Fruit fly (Drosophila melanogaster) whole organism, embryonic: ENCODE results near the gene CG6470.
A peak's percentile ranks its signal among the peaks of the same experiment; 100 is the strongest.

Experiments
- Aef1 ChIP-seq: fragments of 200-800 bp; sonication (Bioruptor generic); IDR thresholded peaks from 3 replicates; pipeline ENCODE4 v1.3.6; 2022; ENCODE audit warnings: missing biosample characterization, missing genetic modification characterization
- Atf-2 ChIP-seq: fragments of 200-800 bp; sonication (Bioruptor generic); optimal IDR thresholded peaks from 2 replicates; lab custom pipeline; 2016; ENCODE audit warnings: missing biosample characterization, missing genetic modification characterization
- Bgb ChIP-seq: fragments of 200-800 bp; sonication (Bioruptor generic); IDR thresholded peaks from 2 replicates; pipeline ENCODE4 v1.3.6; 2022; ENCODE audit warnings: missing biosample characterization, missing genetic modification characterization; ENCODE audit not compliant: partially characterized antibody
- CG10147 ChIP-seq: fragments of 200-800 bp; sonication (Bioruptor generic); optimal IDR thresholded peaks from 2 replicates; lab custom pipeline; 2019; ENCODE audit warnings: missing biosample characterization, mild to moderate bottlenecking, missing genetic modification characterization, moderate library complexity
- CG10431 ChIP-seq: fragments of 200-800 bp; sonication (Bioruptor generic); optimal IDR thresholded peaks from 3 replicates; lab custom pipeline; 2018; ENCODE audit warnings: missing biosample characterization, mild to moderate bottlenecking, missing genetic modification characterization
- CG10959 ChIP-seq: fragments of 200-800 bp; sonication (Bioruptor generic); IDR thresholded peaks from 2 replicates; pipeline ENCODE4 v1.3.6; 2022; ENCODE audit warnings: missing biosample characterization, missing genetic modification characterization
- CG12744 ChIP-seq: fragments of 200-800 bp; sonication (Bioruptor generic); optimal IDR thresholded peaks from 2 replicates; lab custom pipeline; 2016; ENCODE audit warnings: missing biosample characterization, missing genetic modification characterization
- CG13775 ChIP-seq: fragments of 200-800 bp; sonication (Bioruptor generic); optimal IDR thresholded peaks from 3 replicates; lab custom pipeline; 2017; ENCODE audit warnings: missing biosample characterization, mild to moderate bottlenecking, missing genetic modification characterization
- CG14965 ChIP-seq: fragments of 200-800 bp; sonication (Bioruptor generic); optimal IDR thresholded peaks from 2 replicates; lab custom pipeline; 2016; ENCODE audit warnings: missing biosample characterization, missing genetic modification characterization, borderline replicate concordance
- CG16815 ChIP-seq: fragments of 200-800 bp; sonication (Bioruptor generic); optimal IDR thresholded peaks from 3 replicates; lab custom pipeline; 2017; ENCODE audit warnings: missing biosample characterization, mild to moderate bottlenecking, missing genetic modification characterization
- CG3407 ChIP-seq: fragments of 200-800 bp; sonication (Bioruptor generic); optimal IDR thresholded peaks from 2 replicates; lab custom pipeline; 2018; ENCODE audit warnings: missing biosample characterization, mild to moderate bottlenecking, missing genetic modification characterization
- CG4282 ChIP-seq: fragments of 200-800 bp; sonication (Bioruptor generic); optimal IDR thresholded peaks from 2 replicates; lab custom pipeline; 2016; ENCODE audit warnings: missing biosample characterization, missing genetic modification characterization
- CG4707 ChIP-seq: fragments of 200-800 bp; sonication (Bioruptor generic); optimal IDR thresholded peaks from 2 replicates; lab custom pipeline; 2018; ENCODE audit warnings: missing biosample characterization, mild to moderate bottlenecking, missing genetic modification characterization, moderate library complexity
- CG7357 ChIP-seq: fragments of 200-800 bp; sonication (Bioruptor generic); IDR thresholded peaks from 3 replicates; pipeline ENCODE4 v1.3.6; 2022; ENCODE audit warnings: missing biosample characterization, missing genetic modification characterization
- CG7372 ChIP-seq: fragments of 200-800 bp; sonication (Bioruptor generic); IDR thresholded peaks from 2 replicates; pipeline ENCODE4 v1.3.6; 2022; ENCODE audit warnings: missing biosample characterization, missing genetic modification characterization
- CG7745 ChIP-seq: fragments of 200-800 bp; sonication (Bioruptor generic); optimal IDR thresholded peaks from 2 replicates; lab custom pipeline; 2018; ENCODE audit warnings: missing biosample characterization, mild to moderate bottlenecking, missing genetic modification characterization, moderate library complexity
- CG8281 ChIP-seq: fragments of 200-800 bp; sonication (Bioruptor generic); optimal IDR thresholded peaks from 2 replicates; lab custom pipeline; 2018; ENCODE audit warnings: missing biosample characterization, mild to moderate bottlenecking, missing genetic modification characterization, moderate library complexity
- CG9876 ChIP-seq: fragments of 200-800 bp; sonication (Bioruptor generic); optimal IDR thresholded peaks from 2 replicates; lab custom pipeline; 2016; ENCODE audit warnings: missing biosample characterization, missing genetic modification characterization
- D ChIP-seq, 2 experiments: fragments of 200-800 bp in 1 of 2; fragments of >200 bp in 1 of 2; sonication (Bioruptor generic) in 1 of 2; optimal IDR thresholded peaks; 2 replicates in 1 of 2; 3 replicates in 1 of 2; lab custom pipeline; 2017; ENCODE audit warnings: mild to moderate bottlenecking in 1 of 2, missing biosample characterization in 1 of 2, missing genetic modification characterization in 1 of 2, missing genetic modification reagents in 1 of 2
- Dfd ChIP-seq, 2 experiments: fragments of >200 bp; optimal IDR thresholded peaks; 2 replicates each; lab custom pipeline; 2017; ENCODE audit warnings: missing biosample characterization in 2 of 2, missing genetic modification characterization in 2 of 2
- Doc2 ChIP-seq: fragments of 200-800 bp; sonication (Bioruptor generic); IDR thresholded peaks from 2 replicates; pipeline ENCODE4 v1.3.6; 2022; ENCODE audit warnings: missing biosample characterization, missing genetic modification characterization
- ERR ChIP-seq: fragments of 200-800 bp; sonication (Bioruptor generic); optimal IDR thresholded peaks from 2 replicates; lab custom pipeline; 2016; ENCODE audit warnings: missing biosample characterization, missing genetic modification characterization
- Hand ChIP-seq: fragments of 200-800 bp; sonication (Bioruptor generic); optimal IDR thresholded peaks from 2 replicates; lab custom pipeline; 2017; ENCODE audit warnings: mild to moderate bottlenecking, missing biosample characterization, missing genetic modification reagents, missing genetic modification characterization
- NfI ChIP-seq: fragments of 200-800 bp; sonication (Bioruptor generic); optimal IDR thresholded peaks from 3 replicates; lab custom pipeline; 2018; ENCODE audit warnings: missing biosample characterization, mild to moderate bottlenecking, missing genetic modification characterization, moderate library complexity
- Stat92E ChIP-seq, 3 experiments: fragments of >200 bp in 2 of 3; fragments of 200-800 bp in 1 of 3; sonication (Bioruptor generic) in 1 of 3; optimal IDR thresholded peaks; 2 replicates each; lab custom pipeline; 2017 to 2019; ENCODE audit warnings: missing biosample characterization in 3 of 3, missing genetic modification characterization in 3 of 3, mild to moderate bottlenecking in 1 of 3, moderate library complexity in 1 of 3
- ara ChIP-seq: fragments of 200-800 bp; sonication (Bioruptor generic); IDR thresholded peaks from 2 replicates; pipeline ENCODE4 v1.3.6; 2022; ENCODE audit warnings: missing biosample characterization, missing genetic modification characterization
- ato ChIP-seq: fragments of 200-800 bp; sonication (Bioruptor generic); IDR thresholded peaks from 2 replicates; pipeline ENCODE4 v1.3.6; 2022; ENCODE audit warnings: missing biosample characterization, missing genetic modification characterization; ENCODE audit not compliant: partially characterized antibody
- bsh ChIP-seq, 2 experiments: fragments of 200-800 bp; sonication (Bioruptor generic); optimal IDR thresholded peaks; 2 replicates each; lab custom pipeline; 2017 to 2018; ENCODE audit warnings: mild to moderate bottlenecking in 2 of 2, missing biosample characterization in 2 of 2, missing genetic modification characterization in 2 of 2, moderate library complexity in 1 of 2
- chif ChIP-seq, 2 experiments: fragments of 200-800 bp; sonication (Bioruptor generic); optimal IDR thresholded peaks; 3 replicates each; lab custom pipeline; 2016; ENCODE audit warnings: missing biosample characterization in 2 of 2, missing genetic modification characterization in 2 of 2
- crol ChIP-seq: fragments of 200-800 bp; sonication (Bioruptor generic); IDR thresholded peaks from 2 replicates; pipeline ENCODE4 v1.3.6; 2022; ENCODE audit warnings: missing biosample characterization, missing genetic modification characterization
- crp ChIP-seq, 2 experiments: fragments of 200-800 bp; sonication (Bioruptor generic); optimal IDR thresholded peaks; 2 replicates in 1 of 2; 3 replicates in 1 of 2; lab custom pipeline; 2017; ENCODE audit warnings: missing biosample characterization in 2 of 2, missing genetic modification characterization in 2 of 2, mild to moderate bottlenecking in 1 of 2, moderate library complexity in 1 of 2
- dpn ChIP-seq, 2 experiments: fragments of 200-800 bp; sonication (Bioruptor generic); optimal IDR thresholded peaks; 3 replicates each; lab custom pipeline; 2016; ENCODE audit warnings: missing biosample characterization in 2 of 2, missing genetic modification characterization in 2 of 2
- eyg ChIP-seq: fragments of 200-800 bp; sonication (Bioruptor generic); optimal IDR thresholded peaks from 3 replicates; lab custom pipeline; 2016; ENCODE audit warnings: missing biosample characterization, missing genetic modification characterization
- gce ChIP-seq: fragments of 200-800 bp; sonication (Bioruptor generic); IDR thresholded peaks from 3 replicates; pipeline ENCODE4 v1.3.6; 2022; ENCODE audit warnings: missing biosample characterization, missing genetic modification characterization
- gfzf ChIP-seq: fragments of 200-800 bp; sonication (Bioruptor generic); optimal IDR thresholded peaks from 2 replicates; lab custom pipeline; 2016; ENCODE audit warnings: missing biosample characterization, mild to moderate bottlenecking, missing genetic modification characterization, moderate library complexity
- ken ChIP-seq: fragments of 200-800 bp; sonication (Bioruptor generic); IDR thresholded peaks from 3 replicates; pipeline ENCODE4 v1.3.6; 2022; ENCODE audit warnings: missing biosample characterization, missing genetic modification characterization
- klu ChIP-seq: fragments of 200-800 bp; sonication (Bioruptor generic); IDR thresholded peaks from 2 replicates; pipeline ENCODE4 v1.3.6; 2022; ENCODE audit warnings: missing biosample characterization, missing genetic modification characterization
- lilli ChIP-seq: fragments of 200-800 bp; sonication (Bioruptor generic); optimal IDR thresholded peaks from 3 replicates; lab custom pipeline; 2016; ENCODE audit warnings: missing biosample characterization, missing genetic modification characterization
- lmd ChIP-seq: fragments of 200-800 bp; sonication (Bioruptor generic); IDR thresholded peaks from 2 replicates; pipeline ENCODE4 v1.3.6; 2022; ENCODE audit warnings: missing biosample characterization, missing genetic modification characterization
- luna ChIP-seq: fragments of 200-800 bp; sonication (Bioruptor generic); optimal IDR thresholded peaks from 2 replicates; lab custom pipeline; 2016; ENCODE audit warnings: missing biosample characterization, missing genetic modification characterization
- mld ChIP-seq: fragments of 200-800 bp; sonication (Bioruptor generic); IDR thresholded peaks from 3 replicates; pipeline ENCODE4 v1.3.6; 2022; ENCODE audit warnings: missing biosample characterization, missing genetic modification characterization; ENCODE audit not compliant: partially characterized antibody
- pita ChIP-seq: fragments of 200-800 bp; sonication (Bioruptor generic); optimal IDR thresholded peaks from 2 replicates; lab custom pipeline; 2017; ENCODE audit warnings: missing biosample characterization, mild to moderate bottlenecking, missing genetic modification characterization
- sim ChIP-seq: fragments of 200-800 bp; sonication (Bioruptor generic); IDR thresholded peaks from 2 replicates; pipeline ENCODE4 v1.3.6; 2022; ENCODE audit warnings: missing biosample characterization, missing genetic modification characterization
- sisA ChIP-seq: fragments of 200-800 bp; sonication (Bioruptor generic); IDR thresholded peaks from 2 replicates; pipeline ENCODE4 v1.3.6; 2022; ENCODE audit warnings: missing biosample characterization, missing genetic modification characterization
- slou ChIP-seq: fragments of 200-800 bp; sonication (Bioruptor generic); optimal IDR thresholded peaks from 3 replicates; lab custom pipeline; 2016; ENCODE audit warnings: missing biosample characterization, missing genetic modification characterization
- tgo ChIP-seq: fragments of 200-800 bp; sonication (Bioruptor generic); IDR thresholded peaks from 3 replicates; pipeline ENCODE4 v1.3.6; 2022; ENCODE audit warnings: missing biosample characterization, missing genetic modification characterization
- toy ChIP-seq: fragments of 200-800 bp; sonication (Bioruptor generic); IDR thresholded peaks from 2 replicates; pipeline ENCODE4 v1.3.6; 2022; ENCODE audit warnings: missing biosample characterization, missing genetic modification characterization
- wor ChIP-seq: fragments of 200-800 bp; sonication (Bioruptor generic); IDR thresholded peaks from 2 replicates; pipeline ENCODE4 v1.3.6; 2022; ENCODE audit warnings: missing biosample characterization, missing genetic modification characterization
- zfh2 ChIP-seq: fragments of 200-800 bp; sonication (Bioruptor generic); optimal IDR thresholded peaks from 2 replicates; lab custom pipeline; 2016; ENCODE audit warnings: missing biosample characterization, missing genetic modification characterization

The CG6470 gene

DNA sequence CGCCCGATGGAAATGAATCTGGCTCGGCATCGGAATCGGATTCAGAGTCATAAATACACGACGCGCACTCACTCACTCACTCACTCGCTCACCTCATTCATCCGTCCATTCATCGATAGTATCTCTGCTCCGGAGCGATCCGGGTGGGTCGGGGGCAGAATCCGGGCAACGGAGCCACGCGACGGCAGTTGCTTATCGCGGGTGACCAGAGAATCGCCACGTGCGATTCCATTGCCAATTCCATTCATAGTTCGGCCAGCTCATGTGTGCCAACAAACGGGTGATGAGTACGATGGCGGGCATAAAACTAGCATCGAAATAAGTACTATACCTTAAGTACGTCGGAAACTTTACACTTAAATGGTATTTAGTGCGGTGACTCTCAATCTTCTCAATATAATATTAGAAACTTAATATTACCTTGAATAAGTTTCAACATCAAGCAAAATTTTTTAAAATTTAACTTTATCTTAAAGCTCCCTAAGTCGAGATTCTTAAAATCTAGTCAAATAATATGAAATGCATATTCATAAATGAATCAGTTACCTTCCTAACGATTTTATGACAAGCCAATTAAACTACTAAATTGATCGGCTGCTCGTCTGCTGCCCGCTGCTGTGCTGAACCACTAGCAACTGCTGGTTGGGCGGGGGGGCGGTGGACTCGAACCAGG is 10.1 kb upstream of the CG6470 start (continued):
- peak in 1 of 2 experiments; percentile 9 for TF ChIP-seq chif (GFP tag; optimal IDR thresholded peaks at IDR 0.05; lab: Kevin White, UChicago)
- no peak for TF ChIP-seq slou
- no peak for TF ChIP-seq toy (GFP tag; lab: Robert Waterston, UW)
- TF ChIP-seq CG16815 (GFP tag; lab: Kevin White, UChicago): peak; percentile 18
- no peak for TF ChIP-seq ara (GFP tag; lab: Robert Waterston, UW)
- TF ChIP-seq klu (GFP tag; lab: Robert Waterston, UW): no peak
- peak; percentile 34; the same call in 1 of the 2 replicates for TF ChIP-seq lmd (GFP tag; lab: Robert Waterston, UW)
- no peak for TF ChIP-seq CG10431 (GFP tag; lab: Kevin White, UChicago)
- TF ChIP-seq CG9876 (GFP tag; lab: Kevin White, UChicago): no peak
- TF ChIP-seq CG13775: peak; percentile 59
- no peak for TF ChIP-seq sim (GFP tag; lab: Robert Waterston, UW)
- no peak for TF ChIP-seq NfI (GFP tag; lab: Kevin White, UChicago)
- no peak for TF ChIP-seq Atf-2
- TF ChIP-seq Doc2 (GFP tag; lab: Robert Waterston, UW): no peak
- no peak for TF ChIP-seq gfzf (GFP tag; lab: Kevin White, UChicago)
- TF ChIP-seq Hand (GFP tag; lab: Kevin White, UChicago): no peak
- TF ChIP-seq gce (GFP tag; lab: Robert Waterston, UW): no peak
- no peak for TF ChIP-seq ato
- TF ChIP-seq CG7372 (GFP tag; lab: Robert Waterston, UW): no peak
- no peak for TF ChIP-seq Aef1 (GFP tag; lab: Robert Waterston, UW)
- TF ChIP-seq wor (GFP tag; lab: Robert Waterston, UW): no peak
- TF ChIP-seq CG10959 (GFP tag; lab: Robert Waterston, UW): no peak
- TF ChIP-seq Dfd (GFP tag; optimal IDR thresholded peaks at IDR 0.05; lab: Kevin White, UChicago): no peak
- no peak for TF ChIP-seq D (optimal IDR thresholded peaks at IDR 0.05; lab: Kevin White, UChicago)
- TF ChIP-seq D (GFP tag; optimal IDR thresholded peaks at IDR 0.05; lab: Kevin White, UChicago): peak; percentile 64
- TF ChIP-seq pita (GFP tag; lab: Kevin White, UChicago): no peak
- no peak; the same call in 2 of the 3 replicates for TF ChIP-seq tgo (GFP tag; lab: Robert Waterston, UW)
- TF ChIP-seq CG14965 (GFP tag; lab: Kevin White, UChicago): no peak
- no peak for TF ChIP-seq Bgb (GFP tag; lab: Robert Waterston, UW)
- TF ChIP-seq dpn (GFP tag; optimal IDR thresholded peaks at IDR 0.05; lab: Kevin White, UChicago): no peak
- TF ChIP-seq lilli: no peak
- TF ChIP-seq CG8281 (tag; lab: Kevin White, UChicago): no peak
- TF ChIP-seq crol: 0 out of 2 replicates have a peak, but pooled peaks have one; percentile 10
- no peak for TF ChIP-seq mld (GFP tag; lab: Robert Waterston, UW)
- peak in 1 of 2 experiments; percentile 53 for TF ChIP-seq bsh (GFP tag; optimal IDR thresholded peaks at IDR 0.05; lab: Kevin White, UChicago)
- TF ChIP-seq Stat92E (GFP tag; optimal IDR thresholded peaks at IDR 0.05; lab: Kevin White, UChicago): no peak
- peak; percentile 21; the same call in 1 of the 2 replicates for TF ChIP-seq sisA (GFP tag; lab: Robert Waterston, UW)
- TF ChIP-seq CG4282 (GFP tag; lab: Kevin White, UChicago): no peak
- TF ChIP-seq CG12744 (GFP tag; lab: Kevin White, UChicago): no peak
- TF ChIP-seq CG7357 (GFP tag; lab: Robert Waterston, UW): no peak
- TF ChIP-seq CG4707 (GFP tag; lab: Kevin White, UChicago): no peak
- no peak for TF ChIP-seq ken
- no peak for TF ChIP-seq ERR
- TF ChIP-seq zfh2 (GFP tag; lab: Kevin White, UChicago): no peak
- TF ChIP-seq CG10147: peak; percentile 33
- TF ChIP-seq CG7745 (tag; lab: Kevin White, UChicago): no peak
- TF ChIP-seq luna (GFP tag; lab: Kevin White, UChicago): no peak
- no peak for TF ChIP-seq CG3407 (GFP tag; lab: Kevin White, UChicago)
- TF ChIP-seq crp (GFP tag; optimal IDR thresholded peaks at IDR 0.05; lab: Kevin White, UChicago): no peak
- TF ChIP-seq eyg (GFP tag; lab: Kevin White, UChicago): no peak
